Worm (Caenorhabditis elegans): ENCODE data around the gene lgc-6.

DNA sequence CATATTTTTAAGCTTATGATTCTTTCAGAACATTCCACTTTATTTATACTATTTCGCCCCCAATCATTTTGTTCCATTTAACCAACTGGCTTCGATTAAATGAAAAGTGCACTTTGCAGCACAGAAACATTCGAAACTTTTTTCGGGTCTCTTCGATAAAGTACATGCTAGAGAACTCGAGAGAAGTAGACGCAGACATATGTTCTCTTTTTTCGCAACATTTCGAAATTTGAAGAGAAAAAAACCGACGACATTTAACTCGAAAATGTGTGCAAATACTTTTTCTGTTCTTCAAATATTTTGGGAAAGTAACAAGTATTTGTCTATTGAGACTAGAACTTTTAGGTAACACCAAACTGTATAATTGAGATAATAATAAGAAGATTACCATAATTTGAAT, 37.2 kb downstream of the lgc-6 start:
- TF ChIP-seq ama-1 (optimal IDR thresholded peaks at IDR 0.05): no peak
- no peak for TF ChIP-seq unc-39 (tag; optimal IDR thresholded peaks at IDR 0.05)
- no peak for TF ChIP-seq sem-4 (tag; optimal IDR thresholded peaks at IDR 0.05)
- TF ChIP-seq alr-1 (tag; optimal IDR thresholded peaks at IDR 0.05): no peak
- no peak for TF ChIP-seq nhr-25 (tag; optimal IDR thresholded peaks at IDR 0.05)
- TF ChIP-seq nhr-237 (tag; optimal IDR thresholded peaks at IDR 0.05): no peak
- TF ChIP-seq nhr-6 (tag; optimal IDR thresholded peaks at IDR 0.05): no peak
- TF ChIP-seq aly-2 (tag; optimal IDR thresholded peaks at IDR 0.05): no peak
- no peak for TF ChIP-seq zag-1 (tag; optimal IDR thresholded peaks at IDR 0.05)
- no peak for TF ChIP-seq nhr-12 (tag; optimal IDR thresholded peaks at IDR 0.05)
- TF ChIP-seq ceh-16 (tag; optimal IDR thresholded peaks at IDR 0.05): no peak
- no peak for TF ChIP-seq snpc-4 (tag; optimal IDR thresholded peaks at IDR 0.05)

Data from whole organism, L2 larva.